Fruit fly (Drosophila melanogaster): ENCODE data around the gene CG32391.

- TF ChIP-seq EcR (GFP tag; optimal IDR thresholded peaks at IDR 0.05) = no peak
- no peak for TF ChIP-seq pan (optimal IDR thresholded peaks at IDR 0.05)
- no peak for TF ChIP-seq psq (optimal IDR thresholded peaks at IDR 0.05)
Observed at dm6 chr3L:7075147-7075546, 6.1 kb upstream of the CG32391 start, which contains the start of gene CG34030.

All from whole organism.